Worm (Caenorhabditis elegans) whole organism, L3 larva: Measurements from ENCODE around the gene twk-16.

Source experiments
- ZK546.5 ChIP-seq: sonication (generic microtip); optimal IDR thresholded peaks from 2 replicates; lab custom pipeline; 2017; ENCODE audit warnings: missing biosample characterization, missing genetic modification characterization
- aly-2 ChIP-seq: fragments of 150-350 bp; optimal IDR thresholded peaks from 2 replicates; lab custom pipeline; 2014; ENCODE audit warnings: missing biosample characterization, missing genetic modification characterization
- ama-1 ChIP-seq: fragments of 150-350 bp; optimal IDR thresholded peaks from 2 replicates; lab custom pipeline; 2018
- ceh-16 ChIP-seq: sonication (generic microtip); optimal IDR thresholded peaks from 2 replicates; lab custom pipeline; 2017; ENCODE audit warnings: missing biosample characterization, missing genetic modification characterization
- ceh-28 ChIP-seq: fragments of 150-350 bp; optimal IDR thresholded peaks from 2 replicates; lab custom pipeline; 2014; ENCODE audit warnings: missing biosample characterization, missing genetic modification reagents, missing genetic modification characterization
- ceh-82 ChIP-seq: fragments of 150-350 bp; optimal IDR thresholded peaks from 2 replicates; lab custom pipeline; 2014; ENCODE audit warnings: missing biosample characterization, missing genetic modification characterization
- daf-12 ChIP-seq: fragments of 150-350 bp; optimal IDR thresholded peaks from 2 replicates; lab custom pipeline; 2014; ENCODE audit warnings: missing biosample characterization, missing genetic modification reagents, missing genetic modification characterization
- egl-27 ChIP-seq: sonication (generic microtip); optimal IDR thresholded peaks from 4 replicates; lab custom pipeline; 2017; ENCODE audit warnings: missing biosample characterization, missing genetic modification reagents, missing genetic modification characterization
- egl-5 ChIP-seq: fragments of 150-350 bp; optimal IDR thresholded peaks from 2 replicates; lab custom pipeline; 2017; ENCODE audit warnings: missing biosample characterization, missing genetic modification reagents, missing genetic modification characterization, inconsistent platforms
- elt-2 ChIP-seq: sonication (generic microtip); optimal IDR thresholded peaks from 2 replicates; lab custom pipeline; 2016; ENCODE audit warnings: missing genetic modification reagents, mild to moderate bottlenecking, missing genetic modification characterization, missing compliant biosample characterization
- elt-3 ChIP-seq, 3 experiments: fragments of 150-350 bp in 1 of 3; sonication (generic microtip) in 2 of 3; optimal IDR thresholded peaks; 2 replicates in 2 of 3; 4 replicates in 1 of 3; lab custom pipeline; 2014 to 2017; ENCODE audit warnings: missing biosample characterization in 3 of 3, missing genetic modification characterization in 3 of 3
- fkh-2 ChIP-seq: fragments of 150-350 bp; optimal IDR thresholded peaks from 2 replicates; lab custom pipeline; 2014; ENCODE audit warnings: missing biosample characterization, missing genetic modification reagents, missing genetic modification characterization
- fos-1 ChIP-seq: fragments of 150-350 bp; optimal IDR thresholded peaks from 2 replicates; lab custom pipeline; 2014; ENCODE audit warnings: missing biosample characterization, missing genetic modification characterization
- hmg-11 ChIP-seq: sonication (generic microtip); optimal IDR thresholded peaks from 2 replicates; lab custom pipeline; 2016; ENCODE audit warnings: missing genetic modification characterization, missing compliant biosample characterization
- jun-1 ChIP-seq: fragments of 150-350 bp; optimal IDR thresholded peaks from 2 replicates; lab custom pipeline; 2014; ENCODE audit warnings: missing biosample characterization, missing genetic modification reagents, missing genetic modification characterization
- lin-15B ChIP-seq: fragments of 150-350 bp; optimal IDR thresholded peaks from 2 replicates; lab custom pipeline; 2014; ENCODE audit warnings: missing biosample characterization, missing genetic modification characterization
- lin-39 ChIP-seq: fragments of 150-350 bp; optimal IDR thresholded peaks from 2 replicates; lab custom pipeline; 2018; ENCODE audit warnings: missing biosample characterization, missing genetic modification reagents, missing genetic modification characterization
- lsy-12 ChIP-seq: sonication (generic microtip); optimal IDR thresholded peaks from 2 replicates; lab custom pipeline; 2016; ENCODE audit warnings: mild to moderate bottlenecking, missing genetic modification characterization, missing compliant biosample characterization
- mdl-1 ChIP-seq: fragments of 150-350 bp; optimal IDR thresholded peaks from 2 replicates; lab custom pipeline; 2014; ENCODE audit warnings: missing biosample characterization, missing genetic modification characterization
- nfya-1 ChIP-seq: sonication (generic microtip); optimal IDR thresholded peaks from 2 replicates; lab custom pipeline; 2017; ENCODE audit warnings: missing genetic modification characterization, mild to moderate bottlenecking, missing compliant biosample characterization, antibody characterized with exemption, moderate library complexity; ENCODE audit not compliant: insufficient read depth
- nhr-23 ChIP-seq: fragments of 150-350 bp; optimal IDR thresholded peaks from 2 replicates; lab custom pipeline; 2014; ENCODE audit warnings: missing biosample characterization, missing genetic modification reagents, missing genetic modification characterization
- nhr-237 ChIP-seq: fragments of 150-350 bp; optimal IDR thresholded peaks from 2 replicates; lab custom pipeline; 2014; ENCODE audit warnings: missing biosample characterization, missing genetic modification characterization
- nhr-25 ChIP-seq: sonication (generic microtip); optimal IDR thresholded peaks from 2 replicates; lab custom pipeline; 2017; ENCODE audit warnings: missing biosample characterization, missing genetic modification characterization
- nhr-28 ChIP-seq: fragments of 150-350 bp; optimal IDR thresholded peaks from 2 replicates; lab custom pipeline; 2014; ENCODE audit warnings: missing biosample characterization, missing genetic modification characterization
- nhr-43 ChIP-seq: sonication (generic microtip); optimal IDR thresholded peaks from 2 replicates; lab custom pipeline; 2016; ENCODE audit warnings: mild to moderate bottlenecking, missing genetic modification characterization, missing compliant biosample characterization; ENCODE audit not compliant: poor library complexity, severe bottlenecking
- nhr-67 ChIP-seq: fragments of 150-350 bp; optimal IDR thresholded peaks from 2 replicates; lab custom pipeline; 2014; ENCODE audit warnings: missing biosample characterization, missing genetic modification characterization
- nhr-76 ChIP-seq: fragments of 150-350 bp; sonication (generic microtip); optimal IDR thresholded peaks from 5 replicates; lab custom pipeline; 2014; ENCODE audit warnings: missing biosample characterization, missing genetic modification characterization
- nhr-77 ChIP-seq: fragments of 150-350 bp; optimal IDR thresholded peaks from 2 replicates; lab custom pipeline; 2014; ENCODE audit warnings: missing biosample characterization, missing genetic modification characterization
- pha-4 ChIP-seq: fragments of 150-350 bp; optimal IDR thresholded peaks from 2 replicates; lab custom pipeline; 2014; ENCODE audit warnings: missing biosample characterization, missing genetic modification reagents, missing genetic modification characterization
- pqm-1 ChIP-seq: fragments of 150-350 bp; optimal IDR thresholded peaks from 2 replicates; lab custom pipeline; 2017; ENCODE audit warnings: missing biosample characterization, missing genetic modification characterization, inconsistent platforms
- skn-1 ChIP-seq: fragments of 150-350 bp; optimal IDR thresholded peaks from 2 replicates; lab custom pipeline; 2014; ENCODE audit warnings: missing biosample characterization, missing genetic modification characterization
- snpc-4 ChIP-seq: fragments of 150-350 bp; optimal IDR thresholded peaks from 2 replicates; lab custom pipeline; 2014; ENCODE audit warnings: missing biosample characterization, missing genetic modification characterization
- tbx-2 ChIP-seq: sonication (generic microtip); optimal IDR thresholded peaks from 2 replicates; lab custom pipeline; 2016; ENCODE audit warnings: mild to moderate bottlenecking, missing genetic modification characterization, missing compliant biosample characterization
- unc-39 ChIP-seq: sonication (generic microtip); optimal IDR thresholded peaks from 4 replicates; lab custom pipeline; 2017; ENCODE audit warnings: missing biosample characterization, missing genetic modification characterization
- unc-62 ChIP-seq: fragments of 150-350 bp; sonication (generic microtip); optimal IDR thresholded peaks from 4 replicates; lab custom pipeline; 2014; ENCODE audit warnings: missing biosample characterization, missing genetic modification reagents, missing genetic modification characterization
- zag-1 ChIP-seq: fragments of 150-350 bp; optimal IDR thresholded peaks from 2 replicates; lab custom pipeline; 2014; ENCODE audit warnings: missing biosample characterization, missing genetic modification characterization
- ztf-4 ChIP-seq: fragments of 150-350 bp; optimal IDR thresholded peaks from 2 replicates; lab custom pipeline; 2014; ENCODE audit warnings: missing biosample characterization, missing genetic modification characterization

Gene twk-16

DNA sequence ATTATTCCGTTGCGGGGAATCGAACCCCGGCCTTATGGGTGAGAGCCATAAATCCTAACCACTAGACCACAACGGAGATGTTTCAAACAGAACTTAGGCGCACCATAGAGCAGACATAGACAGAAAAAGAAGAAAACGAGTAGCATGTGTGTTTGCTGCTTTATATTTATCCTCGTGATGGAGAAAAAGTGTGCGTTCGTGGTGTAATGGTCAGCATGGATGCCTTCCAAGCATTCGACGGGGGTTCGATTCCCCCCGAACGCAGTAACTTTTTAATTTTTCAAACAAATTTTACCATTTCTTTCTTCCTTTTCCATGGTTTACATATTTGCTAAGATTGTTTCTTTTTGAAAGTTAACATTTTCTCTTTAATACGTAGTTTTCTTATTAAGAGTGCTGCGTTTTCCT, 44.9 kb upstream of the twk-16 start (continued):
- peak in 1 of 3 experiments; percentile 51 for TF ChIP-seq elt-3 (tag; optimal IDR thresholded peaks at IDR 0.05; lab: Kevin White, UChicago)
- peak; percentile 21 for TF ChIP-seq ZK546.5 (tag; lab: Kevin White, UChicago)
- peak; percentile 99 for TF ChIP-seq hmg-11 (tag; lab: Kevin White, UChicago)
- peak; percentile 33 for TF ChIP-seq mdl-1 (tag; lab: Kevin White, UChicago)
- peak; percentile 71 for TF ChIP-seq ama-1 (lab: Kevin White, UChicago)
- peak; percentile 46 for TF ChIP-seq unc-39 (tag; lab: Kevin White, UChicago)
- TF ChIP-seq nhr-25 (tag; lab: Kevin White, UChicago): peak; percentile 49
- peak; percentile 96 for TF ChIP-seq nhr-43
- peak; percentile 93 for TF ChIP-seq egl-5 (tag; lab: Kevin White, UChicago)
- TF ChIP-seq snpc-4: peak; percentile 51
- peak; percentile 75 for TF ChIP-seq nhr-76 (tag; lab: Kevin White, UChicago)
- TF ChIP-seq nhr-23: peak; percentile 44
- TF ChIP-seq unc-62 (GFP tag; lab: Kevin White, UChicago): peak; percentile 49
- peak; percentile 29 for TF ChIP-seq ceh-16
- peak; percentile 93 for TF ChIP-seq skn-1
- TF ChIP-seq nhr-237 (tag; lab: Kevin White, UChicago): no peak
- TF ChIP-seq nhr-67 (tag; lab: Kevin White, UChicago): peak; percentile 20
- peak; percentile 35 for TF ChIP-seq lin-15B (tag; lab: Kevin White, UChicago)
- TF ChIP-seq, all 47 proteins: peak for 40

DNA sequence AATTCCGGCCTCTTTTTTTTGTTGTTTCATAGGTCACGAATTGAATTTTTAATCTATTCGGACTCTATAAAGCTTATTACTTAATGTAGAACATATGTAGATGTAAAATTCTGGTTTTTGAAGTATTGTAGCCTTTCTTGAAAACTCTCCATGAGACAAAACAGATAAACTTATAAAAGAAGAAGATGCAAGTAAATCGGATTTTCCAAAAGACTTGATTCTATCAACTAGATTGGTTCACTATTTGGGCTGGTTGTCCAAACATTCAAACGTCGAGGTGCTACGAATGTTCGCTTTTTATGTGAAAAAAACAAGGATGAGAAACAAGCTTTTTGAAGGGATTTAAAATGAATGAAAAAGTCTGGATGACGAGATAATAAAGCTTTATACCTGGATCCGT, 40.9 kb upstream of the twk-16 start:
- TF ChIP-seq pha-4 (tag; lab: Kevin White, UChicago) (no peak), egl-27 (tag; lab: Kevin White, UChicago) (no peak), fos-1 (tag; lab: Kevin White, UChicago) (no peak), nhr-77 (no peak), skn-1 (no peak), nhr-237 (tag; lab: Kevin White, UChicago) (no peak), ceh-28 (tag; lab: Kevin White, UChicago) (no peak), ZK546.5 (tag; lab: Kevin White, UChicago) (no peak), zag-1 (tag; lab: Kevin White, UChicago) (no peak), lsy-12 (no peak)

DNA sequence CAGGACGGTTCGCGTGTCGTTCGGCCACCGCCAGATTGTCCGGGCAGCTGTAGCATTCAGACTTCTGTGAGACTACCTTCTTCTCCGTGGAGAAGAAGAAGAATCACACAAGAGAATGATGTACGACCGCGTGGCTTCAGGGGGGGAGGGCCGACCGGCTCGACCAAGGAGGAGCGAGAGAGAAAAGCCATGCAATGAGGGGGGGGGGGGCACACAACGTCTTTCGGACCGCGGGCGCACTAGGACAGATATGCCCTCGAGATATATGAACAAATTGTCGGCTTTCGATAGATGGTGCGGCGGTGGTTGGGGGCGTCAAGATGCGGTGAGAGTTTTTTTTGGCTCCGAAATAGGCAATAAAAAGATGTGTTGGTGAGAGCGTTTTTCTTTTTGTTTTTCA, 40.3 kb upstream of the twk-16 start:
- TF ChIP-seq lin-39 (peak; percentile 64), nfya-1 (tag; lab: Kevin White, UChicago) (peak; percentile 6), jun-1 (no peak)

DNA sequence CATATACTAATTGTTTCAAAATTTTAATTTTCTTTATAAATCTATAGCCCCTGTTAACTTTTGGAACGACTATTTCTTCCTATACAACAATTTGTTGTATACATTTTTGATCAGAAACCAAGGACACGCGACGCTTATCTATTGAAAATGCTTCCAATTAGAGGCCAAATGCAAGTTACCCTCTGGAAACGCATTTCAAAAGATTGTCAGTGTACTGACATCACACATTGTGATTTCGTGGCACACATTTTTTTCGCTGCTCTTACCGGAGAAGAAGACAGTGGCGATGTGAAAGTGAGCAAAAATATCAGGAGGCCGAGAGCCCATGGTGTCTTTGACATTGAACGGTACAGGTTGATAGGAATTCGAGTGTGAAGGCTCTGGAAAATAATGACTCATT, 35.5 kb upstream of the twk-16 start, which contains the start of gene cnnm-3:
TSS of gene cnnm-3 (minus strand) at position 382 of the 400 bp plus-strand sequence.
- TF ChIP-seq nhr-28 (tag; lab: Kevin White, UChicago): no peak
- TF ChIP-seq elt-2 (tag; lab: Kevin White, UChicago): no peak
- no peak for TF ChIP-seq fkh-2 (tag; lab: Kevin White, UChicago)
- TF ChIP-seq ceh-82 (tag; lab: Kevin White, UChicago): no peak
- TF ChIP-seq tbx-2 (tag; lab: Kevin White, UChicago): no peak
- no peak for TF ChIP-seq ztf-4 (tag; lab: Kevin White, UChicago)
- TF ChIP-seq fos-1 (tag; lab: Kevin White, UChicago): no peak
- TF ChIP-seq elt-3 (tag; optimal IDR thresholded peaks at IDR 0.05; lab: Kevin White, UChicago): no peak
- TF ChIP-seq aly-2 (tag; lab: Kevin White, UChicago): no peak
- no peak for TF ChIP-seq nfya-1 (tag; lab: Kevin White, UChicago)
- TF ChIP-seq lin-15B (tag; lab: Kevin White, UChicago): no peak

DNA sequence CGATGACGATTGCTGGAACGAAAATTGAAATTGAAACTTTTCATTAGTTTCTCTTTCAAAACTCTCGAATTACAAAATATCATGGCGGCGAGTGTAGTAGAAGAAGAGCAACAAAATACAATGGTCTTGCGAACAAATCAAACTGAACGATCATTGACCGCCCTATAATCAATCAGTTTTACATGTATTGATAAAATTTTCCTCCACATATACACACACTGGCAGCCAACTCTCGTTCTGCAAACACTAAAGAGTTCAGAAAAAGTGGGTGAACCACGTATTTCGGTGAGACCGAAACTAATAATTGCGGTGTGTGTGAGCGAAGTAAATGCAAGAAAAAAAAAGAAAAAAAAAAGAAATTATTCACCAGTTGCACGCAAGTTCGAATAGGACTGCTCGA, 33.7 kb upstream of the twk-16 start:
- TF ChIP-seq elt-2 (tag; lab: Kevin White, UChicago) (peak; percentile 36), daf-12 (tag; lab: Kevin White, UChicago) (no peak), pqm-1 (tag; lab: Kevin White, UChicago) (peak; percentile 34)
- TF ChIP-seq, all 47 proteins: peak for 2
